Worm (Caenorhabditis elegans): ENCODE results near the gene F26G1.11.

The F26G1.11 gene

DNA sequence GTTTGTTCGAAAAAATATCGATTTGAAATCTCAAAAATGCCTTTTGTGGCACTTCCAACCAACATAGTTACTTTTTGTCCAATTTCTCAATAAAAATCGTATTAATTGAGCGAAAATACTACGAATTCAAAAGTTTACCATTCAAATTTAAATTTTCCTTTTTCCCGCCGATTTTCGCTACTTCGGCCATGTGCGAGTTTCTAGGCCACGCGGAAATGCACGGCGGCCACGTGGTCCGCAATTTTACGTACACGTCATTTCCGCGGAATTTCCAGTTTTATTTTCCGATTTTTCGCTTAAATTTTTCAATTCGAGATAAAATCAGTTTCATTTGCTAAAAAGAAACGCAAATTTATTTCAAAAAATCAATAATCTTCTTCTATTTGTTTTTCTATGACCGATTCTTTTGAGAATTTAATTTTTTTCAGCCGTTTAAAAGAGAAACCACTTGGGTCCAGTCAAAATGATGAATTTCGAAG lies 36.9 kb upstream of the F26G1.11 start, which contains the start of gene eas-1:
Gene eas-1 (plus strand): TSS at position 429 of the 479 bp plus-strand sequence.
- TF ChIP-seq dve-1 (tag; optimal IDR thresholded peaks at IDR 0.05; ENCODE audit: insufficient read depth) (peak; percentile 59), cey-2 (tag; optimal IDR thresholded peaks at IDR 0.05; ENCODE audit: borderline replicate concordance, insufficient read depth) (no peak), ceh-32 (tag; optimal IDR thresholded peaks at IDR 0.05; ENCODE audit: poor library complexity) (no peak), ceh-20 (GFP tag; IDR thresholded peaks at IDR 0.05) (0 out of 2 replicates have a peak, but pooled peaks have one; percentile 30), zip-2 (tag; optimal IDR thresholded peaks at IDR 0.05) (no peak), madf-9 (GFP tag; conservative IDR thresholded peaks at IDR 0.05) (peak; percentile 71), lim-7 (GFP tag; IDR thresholded peaks at IDR 0.05) (no peak), hmg-1.1 (GFP tag; IDR thresholded peaks at IDR 0.05) (peak; percentile 66), ztf-7 (tag; optimal IDR thresholded peaks at IDR 0.05) (peak; percentile 8), D1046.2 (GFP tag; IDR thresholded peaks at IDR 0.05) (no peak), dmd-8 (GFP tag; IDR thresholded peaks at IDR 0.05) (no peak), ces-1 (GFP tag; optimal IDR thresholded peaks at IDR 0.05) (no peak), hif-1 (tag; optimal IDR thresholded peaks at IDR 0.05) (peak in 1 of 2 experiments; percentile 92), Y5F2A.4 (GFP tag; optimal IDR thresholded peaks at IDR 0.05) (no peak), unc-39 (tag; optimal IDR thresholded peaks at IDR 0.05) (no peak), attf-4 (tag; optimal IDR thresholded peaks at IDR 0.05) (no peak), mep-1 (tag; optimal IDR thresholded peaks at IDR 0.05) (no peak), ceh-62 (tag; optimal IDR thresholded peaks at IDR 0.05) (no peak), ctbp-1 (GFP tag; IDR thresholded peaks at IDR 0.05) (no peak), zag-1 (tag; optimal IDR thresholded peaks at IDR 0.05) (no peak), jun-1 (tag; optimal IDR thresholded peaks at IDR 0.05) (no peak), lin-38 (GFP tag; IDR thresholded peaks at IDR 0.05) (peak; percentile 80), lin-1 (GFP tag; IDR thresholded peaks at IDR 0.05) (peak; percentile 57), zfp-2 (tag; optimal IDR thresholded peaks at IDR 0.05) (no peak), nhr-237 (tag; optimal IDR thresholded peaks at IDR 0.05) (no peak), ZK337.2 (GFP tag; IDR thresholded peaks at IDR 0.05) (peak; percentile 90), nhr-111 (GFP tag; optimal IDR thresholded peaks at IDR 0.05) (no peak), snpc-1.2 (GFP tag; IDR thresholded peaks at IDR 0.05) (no peak), unc-130 (GFP tag; optimal IDR thresholded peaks at IDR 0.05) (peak; percentile 92), mdl-1 (tag; optimal IDR thresholded peaks at IDR 0.05) (peak; percentile 82 to 95), lin-15B (tag; optimal IDR thresholded peaks at IDR 0.05) (no peak), T26A8.4 (GFP tag; IDR thresholded peaks at IDR 0.05) (0 out of 2 replicates have a peak, but pooled peaks have one; percentile 19), ztf-11 (tag; optimal IDR thresholded peaks at IDR 0.05) (no peak), lin-29 (GFP tag; IDR thresholded peaks at IDR 0.05) (no peak), gei-8 (GFP tag; optimal IDR thresholded peaks at IDR 0.05) (no peak), nhr-102 (tag; optimal IDR thresholded peaks at IDR 0.05) (peak; percentile 39), ceh-44 (GFP tag; IDR thresholded peaks at IDR 0.05) (no peak), zfp-3 (GFP tag; conservative IDR thresholded peaks at IDR 0.05) (no peak), dpl-1 (GFP tag; optimal IDR thresholded peaks at IDR 0.05) (peak; percentile 97), fos-1 (tag; optimal IDR thresholded peaks at IDR 0.05) (no peak), ceh-28 (tag; optimal IDR thresholded peaks at IDR 0.05) (no peak), nhr-77 (tag; optimal IDR thresholded peaks at IDR 0.05) (no peak), F49E8.2 (tag; optimal IDR thresholded peaks at IDR 0.05; ENCODE audit: borderline replicate concordance) (no peak), daf-16 (GFP tag; optimal IDR thresholded peaks at IDR 0.05) (no peak), daf-16 (tag; optimal IDR thresholded peaks at IDR 0.05) (peak; percentile 42), nhr-42 (GFP tag; IDR thresholded peaks at IDR 0.05) (no peak), set-16 (GFP tag; IDR thresholded peaks at IDR 0.05) (no peak), nhr-10 (tag; optimal IDR thresholded peaks at IDR 0.05) (no peak), ZK546.5 (tag; optimal IDR thresholded peaks at IDR 0.05) (no peak), nhr-48 (tag; optimal IDR thresholded peaks at IDR 0.05) (peak; percentile 54), F10B5.3 (tag; optimal IDR thresholded peaks at IDR 0.05) (no peak), spr-3 (GFP tag; optimal IDR thresholded peaks at IDR 0.05) (no peak)

Measured in whole organism, L4 larva.